Worm (Caenorhabditis elegans) whole organism, early embryonic: ENCODE measurements around the gene Y54G2A.73.

Experiments
- F13C5.2 ChIP-seq: sonication (generic microtip); optimal IDR thresholded peaks from 2 replicates; lab custom pipeline; 2017; ENCODE audit warnings: mild to moderate bottlenecking, missing genetic modification characterization, inconsistent platforms, missing compliant biosample characterization
- aly-1 ChIP-seq: sonication (generic microtip); optimal IDR thresholded peaks from 2 replicates; lab custom pipeline; 2016; ENCODE audit warnings: missing genetic modification characterization, missing compliant biosample characterization
- ama-1 ChIP-seq: fragments of 150-350 bp; optimal IDR thresholded peaks from 2 replicates; lab custom pipeline; 2014
- ceh-13 ChIP-seq: fragments of 200-800 bp; sonication (Bioruptor generic); optimal IDR thresholded peaks from 2 replicates; lab custom pipeline; 2018; ENCODE audit warnings: mild to moderate bottlenecking, missing genetic modification characterization, missing compliant biosample characterization
- ets-7 ChIP-seq: sonication (generic microtip); optimal IDR thresholded peaks from 2 replicates; lab custom pipeline; 2016; ENCODE audit warnings: missing genotype, missing genetic modification characterization, missing compliant biosample characterization
- flt-1 ChIP-seq: fragments of 200-800 bp; sonication (Bioruptor generic); IDR thresholded peaks from 2 replicates; pipeline ENCODE4 v1.3.6; 2022; ENCODE audit warnings: missing genetic modification characterization, missing compliant biosample characterization
- hmbx-1 ChIP-seq: sonication (generic microtip); optimal IDR thresholded peaks from 2 replicates; lab custom pipeline; 2016; ENCODE audit warnings: mild to moderate bottlenecking, missing genetic modification characterization, missing compliant biosample characterization
- pes-1 ChIP-seq: fragments of 200-800 bp; sonication (Bioruptor generic); IDR thresholded peaks from 2 replicates; pipeline ENCODE4 v1.3.6; 2022; ENCODE audit warnings: missing genetic modification reagents, missing genetic modification characterization, missing compliant biosample characterization
- scrt-1 ChIP-seq: fragments of 200-800 bp; sonication (Bioruptor generic); IDR thresholded peaks from 2 replicates; pipeline ENCODE4 v1.3.6; 2022; ENCODE audit warnings: missing genetic modification characterization, missing compliant biosample characterization
- sea-1 ChIP-seq: fragments of 200-800 bp; sonication (Bioruptor generic); conservative IDR thresholded peaks from 2 replicates; pipeline ENCODE4 v1.3.6; 2022; ENCODE audit warnings: missing genetic modification characterization, missing compliant biosample characterization
- tbx-37 ChIP-seq: fragments of 200-800 bp; sonication (Bioruptor generic); conservative IDR thresholded peaks from 2 replicates; pipeline ENCODE4 v1.3.6; 2022; ENCODE audit warnings: missing genetic modification reagents, missing genetic modification characterization, missing compliant biosample characterization
- tra-4 ChIP-seq: sonication (generic microtip); optimal IDR thresholded peaks from 2 replicates; lab custom pipeline; 2017; ENCODE audit warnings: missing genetic modification characterization, missing compliant biosample characterization

DNA sequence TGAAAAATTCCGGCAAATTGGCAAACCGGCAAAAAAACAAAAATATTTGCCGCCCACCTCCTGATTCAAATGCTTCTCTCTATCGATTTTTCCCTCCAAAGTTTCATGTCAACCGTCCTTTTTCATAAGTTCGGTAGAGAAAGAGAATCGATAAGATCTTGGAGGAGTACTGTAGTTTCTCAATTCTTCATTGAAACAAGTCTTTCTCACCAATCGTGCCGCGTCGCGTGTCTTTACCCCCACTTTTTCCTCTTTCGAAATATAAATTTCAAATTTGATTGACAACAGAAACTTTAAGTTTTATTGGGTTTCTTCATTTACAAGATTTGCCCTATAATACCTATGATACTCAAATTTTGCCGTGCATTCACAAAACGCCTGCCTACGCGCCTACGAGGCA lies 9.9 kb upstream of the Y54G2A.73 start:
- TF ChIP-seq tbx-37 (no peak), F13C5.2 (tag; lab: Kevin White, UChicago) (no peak), pes-1 (GFP tag; lab: Robert Waterston, UW) (no peak), ama-1 (lab: Kevin White, UChicago) (no peak), ets-7 (tag; lab: Kevin White, UChicago) (no peak), ceh-13 (no peak), flt-1 (GFP tag; lab: Robert Waterston, UW) (no peak), tra-4 (tag; lab: Kevin White, UChicago) (no peak), sea-1 (no peak), hmbx-1 (tag; lab: Kevin White, UChicago) (no peak), scrt-1 (no peak), aly-1 (tag; lab: Kevin White, UChicago) (no peak)
